Worm (Caenorhabditis elegans) whole organism, L4/young adult: ENCODE measurements around the gene clec-5.

ENCODE experiments used
- W03F9.2 ChIP-seq: fragments of 150-350 bp; optimal IDR thresholded peaks from 2 replicates; lab custom pipeline; 2014; ENCODE audit warnings: missing biosample characterization, missing genetic modification characterization
- dao-5 ChIP-seq: sonication (generic microtip); optimal IDR thresholded peaks from 2 replicates; lab custom pipeline; 2016; ENCODE audit warnings: missing genotype, missing genetic modification characterization, moderate library complexity, missing compliant biosample characterization
- him-1 ChIP-seq: sonication (generic microtip); optimal IDR thresholded peaks from 2 replicates; lab custom pipeline; 2016; ENCODE audit warnings: missing genotype, missing genetic modification reagents, missing genetic modification characterization, missing compliant biosample characterization

clec-5 gene

DNA sequence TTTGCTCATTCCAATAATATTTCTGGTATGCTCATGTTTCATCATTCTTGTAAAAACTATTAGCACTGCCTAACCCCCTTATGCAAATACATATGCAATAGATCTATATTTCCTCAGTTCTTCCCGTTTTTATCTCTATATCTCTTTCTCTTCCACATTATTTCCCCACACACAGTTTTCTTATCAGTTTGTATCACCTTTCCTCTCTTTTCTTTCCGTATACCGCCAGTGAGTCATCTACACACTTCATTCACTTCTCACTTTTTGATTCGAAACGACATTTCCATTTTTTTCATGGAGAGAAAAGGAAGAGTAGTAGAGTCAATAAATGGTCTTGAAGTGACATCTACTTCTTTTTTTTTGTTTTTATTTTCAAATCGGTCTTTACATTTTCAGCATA, 23.0 kb upstream of the clec-5 start:
- no peak for TF ChIP-seq W03F9.2 (tag; lab: Kevin White, UChicago)
- TF ChIP-seq dao-5 (tag; lab: Kevin White, UChicago), result no peak
- no peak for TF ChIP-seq him-1 (tag; lab: Kevin White, UChicago)

DNA sequence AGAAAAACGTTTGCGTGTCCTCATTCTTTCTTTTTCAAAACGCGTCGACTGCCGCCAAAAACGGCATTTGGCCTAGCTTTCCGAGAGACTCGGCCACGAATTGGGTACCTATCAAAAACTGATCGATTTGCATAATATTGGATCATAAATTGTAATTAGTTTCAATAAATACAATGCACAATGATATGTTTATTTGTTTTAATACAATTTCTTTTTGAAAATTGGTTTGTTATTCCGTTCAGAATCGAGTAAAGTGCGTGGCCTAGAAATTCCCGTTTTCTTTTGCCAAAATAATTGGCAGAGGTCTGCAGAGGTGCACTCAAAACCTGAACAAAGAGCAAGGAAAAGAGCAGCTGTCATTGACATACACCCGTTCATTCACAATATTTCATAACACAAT, 22.0 kb upstream of the clec-5 start, which contains the start of gene F26F4.8:
Gene F26F4.8 (minus strand): TSS at position 69 of the 400 bp plus-strand sequence.
- TF ChIP-seq him-1 (tag; lab: Kevin White, UChicago) (no peak), W03F9.2 (tag; lab: Kevin White, UChicago) (no peak), dao-5 (tag; lab: Kevin White, UChicago) (no peak)

DNA sequence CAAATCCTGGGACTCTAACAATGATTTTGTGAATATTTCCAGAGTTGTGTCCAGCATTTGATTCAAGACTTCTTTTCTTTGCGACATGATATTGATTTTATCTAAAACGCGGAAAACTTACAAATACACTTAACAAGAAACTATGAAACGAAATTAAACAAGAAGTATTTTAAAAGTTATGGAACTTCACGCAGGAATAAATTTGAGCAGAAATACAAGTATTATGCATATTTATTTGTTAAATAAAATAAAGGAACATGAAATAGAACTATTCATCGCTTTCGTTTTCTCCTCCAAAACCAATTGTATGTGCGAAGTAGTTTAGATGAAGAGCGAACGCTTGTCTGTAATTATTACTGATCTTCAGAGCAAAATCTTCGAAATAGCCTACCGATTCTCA, 20.4 kb upstream of the clec-5 start, which contains the start of gene kbp-2:
Gene kbp-2 (minus strand): TSS at position 101 of the 400 bp plus-strand sequence.
- TF ChIP-seq him-1 (tag; lab: Kevin White, UChicago) (no peak), W03F9.2 (tag; lab: Kevin White, UChicago) (no peak), dao-5 (tag; lab: Kevin White, UChicago) (no peak)

DNA sequence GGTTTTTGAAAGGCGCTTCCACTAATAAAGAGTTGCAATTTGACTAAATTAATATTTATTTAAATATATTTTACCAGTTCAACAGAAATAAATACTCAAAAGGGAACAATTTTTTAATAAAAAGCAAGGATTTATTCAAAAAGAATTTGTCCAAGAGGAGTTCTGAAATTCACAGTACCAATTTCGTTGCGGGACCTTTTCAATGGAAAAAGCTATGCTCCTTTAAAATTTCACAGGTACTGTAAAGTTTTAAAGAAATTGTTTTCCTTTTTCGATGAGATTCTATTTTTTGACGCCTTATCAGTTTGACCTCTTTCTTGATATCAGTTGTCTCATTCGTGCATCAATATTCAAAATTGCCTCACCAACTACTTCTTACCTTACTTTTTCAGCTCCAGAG, 16.9 kb upstream of the clec-5 start, which contains the start of gene tag-340:
Gene tag-340 (plus strand): TSS at position 249 of the 400 bp plus-strand sequence.
- no peak for TF ChIP-seq him-1 (tag; lab: Kevin White, UChicago)
- TF ChIP-seq dao-5 (tag; lab: Kevin White, UChicago), result no peak
- no peak for TF ChIP-seq W03F9.2 (tag; lab: Kevin White, UChicago)

DNA sequence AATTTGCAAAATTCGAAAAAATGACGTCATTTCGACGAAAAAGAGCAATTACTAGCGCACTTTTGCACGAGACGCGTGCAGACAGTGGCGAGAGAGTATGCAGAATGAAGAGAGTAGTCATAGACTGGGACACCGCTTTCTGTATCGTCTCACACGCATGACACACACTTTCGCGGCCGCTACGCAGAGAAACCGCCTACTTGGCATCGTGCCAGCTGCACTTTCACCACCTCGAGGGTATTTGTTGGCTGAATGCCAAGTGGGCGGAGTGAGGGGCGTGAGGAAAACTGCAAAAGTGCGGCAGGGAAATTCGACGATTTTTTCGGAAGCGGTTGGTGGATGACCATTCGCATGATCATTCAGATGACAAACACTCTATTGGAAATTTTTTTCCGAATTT, 16.3 kb upstream of the clec-5 start:
- TF ChIP-seq W03F9.2 (tag; lab: Kevin White, UChicago) (peak; percentile 95), him-1 (tag; lab: Kevin White, UChicago) (peak; percentile 98), dao-5 (tag; lab: Kevin White, UChicago) (no peak)

DNA sequence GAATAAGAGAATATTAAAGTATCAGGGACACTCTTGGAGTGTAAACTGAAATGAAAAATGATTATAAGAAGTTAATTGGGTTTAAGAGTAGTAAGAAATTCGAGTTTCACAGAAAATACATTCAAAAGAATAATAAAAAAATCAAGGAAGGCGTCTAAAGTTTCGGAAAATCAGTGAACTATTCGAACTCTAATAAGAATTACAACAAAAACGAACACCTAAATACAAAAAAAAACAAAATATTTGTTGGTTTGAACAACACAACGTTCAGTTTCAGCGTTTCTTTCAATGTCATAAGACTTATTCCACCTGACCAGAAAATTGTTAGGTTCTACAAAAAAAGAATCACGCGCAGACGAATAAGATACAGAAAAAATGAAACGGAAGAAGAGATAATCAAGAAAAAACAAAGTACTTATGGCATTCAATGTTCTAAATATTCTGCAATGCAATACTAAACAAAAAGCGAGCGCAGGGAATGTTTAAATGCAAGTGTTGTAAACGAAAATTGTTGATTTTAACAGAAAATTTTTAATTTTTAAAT, 15.7 kb upstream of the clec-5 start, which contains the start of gene nhl-2:
Gene nhl-2 (minus strand): TSS at position 51 of the 544 bp plus-strand sequence.
- no peak for TF ChIP-seq him-1 (tag; lab: Kevin White, UChicago)
- TF ChIP-seq W03F9.2 (tag; lab: Kevin White, UChicago), result no peak
- no peak for TF ChIP-seq dao-5 (tag; lab: Kevin White, UChicago)

DNA sequence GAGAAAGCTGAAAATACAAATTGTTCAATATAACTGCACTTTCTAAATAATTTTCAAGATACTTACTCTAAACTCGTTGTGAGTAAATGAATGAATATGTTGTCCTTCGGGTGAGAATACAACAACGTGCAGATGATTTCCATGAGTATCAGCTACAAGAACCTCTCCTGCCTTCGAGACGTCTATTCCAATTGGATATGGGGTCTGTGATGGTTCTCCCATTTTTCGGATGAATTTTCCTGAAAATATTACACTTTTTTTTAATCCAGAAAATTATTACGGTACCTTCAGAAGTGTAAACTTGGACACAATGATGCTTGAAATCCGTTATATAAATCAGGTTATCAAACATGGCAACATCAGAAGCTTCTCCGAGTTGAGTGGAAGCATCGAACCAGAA, 11.9 kb upstream of the clec-5 start:
- TF ChIP-seq W03F9.2 (tag; lab: Kevin White, UChicago) (no peak), him-1 (tag; lab: Kevin White, UChicago) (no peak), dao-5 (tag; lab: Kevin White, UChicago) (no peak)

DNA sequence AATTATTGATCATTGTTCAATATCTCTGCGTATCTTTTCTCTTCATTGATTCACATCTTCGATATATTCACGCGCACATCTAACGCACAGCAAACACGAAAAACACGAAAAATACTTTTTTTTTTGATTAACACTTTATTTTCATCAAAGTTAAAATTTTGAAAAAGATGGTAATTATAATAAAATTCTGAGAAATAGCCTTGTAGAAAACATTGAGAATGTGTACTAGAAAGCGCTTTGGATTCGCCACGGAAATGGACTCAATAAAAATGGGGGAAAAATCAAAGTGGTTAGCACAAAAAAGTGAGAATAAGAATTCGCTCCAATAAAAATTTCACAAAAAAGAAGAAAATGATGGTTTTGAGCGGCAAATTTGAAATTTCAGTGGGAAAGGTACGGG, 10.1 kb upstream of the clec-5 start, which contains the start of gene F26F4.6:
Gene F26F4.6 (minus strand): TSS at position 101 of the 400 bp plus-strand sequence.
- TF ChIP-seq W03F9.2 (tag; lab: Kevin White, UChicago) (no peak), dao-5 (tag; lab: Kevin White, UChicago) (no peak), him-1 (tag; lab: Kevin White, UChicago) (no peak)

DNA sequence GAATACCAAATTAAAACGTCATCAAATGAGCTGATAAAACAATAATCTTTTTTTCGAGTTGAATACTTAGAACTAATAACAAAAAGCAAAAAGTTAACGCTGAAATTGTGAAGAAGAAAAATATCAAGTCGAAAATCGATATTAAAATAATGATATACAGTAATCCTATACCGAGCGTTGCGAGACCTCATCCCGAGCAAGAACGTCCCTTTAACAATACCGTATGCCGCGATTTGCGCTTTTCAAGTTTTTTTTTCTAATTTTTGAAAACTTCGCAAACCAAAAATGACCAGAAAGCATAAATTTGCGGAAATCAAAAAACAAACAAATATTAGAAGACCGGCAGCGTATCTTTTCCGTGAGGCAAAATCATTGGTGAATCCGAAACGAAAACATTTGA, 7.6 kb upstream of the clec-5 start, which contains the start of gene F26F4.5:
Gene F26F4.5 (minus strand): TSS at position 256 of the 400 bp plus-strand sequence.
- TF ChIP-seq W03F9.2 (tag; lab: Kevin White, UChicago), result no peak
- TF ChIP-seq him-1 (tag; lab: Kevin White, UChicago), result no peak
- TF ChIP-seq dao-5 (tag; lab: Kevin White, UChicago), result no peak

DNA sequence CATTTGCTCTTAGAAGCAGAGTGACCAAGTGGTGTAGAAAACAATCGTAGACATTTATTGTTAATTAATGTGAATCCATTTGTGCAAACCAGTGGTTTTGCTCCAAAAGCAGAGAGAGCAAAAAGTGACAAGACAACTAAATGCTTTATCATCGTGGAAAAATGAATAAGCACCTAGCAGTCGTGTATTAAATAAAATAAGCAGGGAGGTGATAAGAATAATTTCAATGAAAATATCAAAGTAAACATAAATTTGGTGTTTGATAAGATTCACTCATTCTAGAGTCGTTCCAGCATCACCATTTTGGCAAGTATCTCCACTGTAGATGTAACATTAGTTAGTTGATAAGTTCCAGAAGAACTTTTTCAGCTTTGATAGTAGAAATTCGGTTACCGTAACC, 3.9 kb upstream of the clec-5 start, which contains the start of gene clec-6:
Gene clec-6 (minus strand): TSS at position 154 of the 400 bp plus-strand sequence.
- TF ChIP-seq him-1 (tag; lab: Kevin White, UChicago) (no peak), dao-5 (tag; lab: Kevin White, UChicago) (no peak), W03F9.2 (tag; lab: Kevin White, UChicago) (no peak)

DNA sequence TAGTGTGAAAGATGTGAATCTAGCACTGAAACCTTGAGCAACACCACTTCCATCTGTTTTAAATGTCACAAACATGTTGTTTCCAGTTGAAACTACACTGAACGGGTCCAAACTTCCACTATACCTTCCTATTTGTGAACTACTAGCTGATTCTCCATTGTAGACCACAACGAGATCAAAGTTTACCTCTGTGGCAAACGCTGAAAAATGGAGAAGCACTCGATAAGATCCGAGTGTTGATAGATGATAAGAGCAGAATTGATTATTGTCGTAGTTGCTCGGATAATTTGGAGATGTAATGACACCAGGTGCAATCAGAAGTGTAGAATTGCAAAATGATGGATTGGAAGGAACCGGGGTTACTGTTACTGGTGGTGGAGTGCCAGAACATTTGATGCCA, 1.5 kb downstream of the clec-5 start:
- TF ChIP-seq him-1 (tag; lab: Kevin White, UChicago) (no peak), W03F9.2 (tag; lab: Kevin White, UChicago) (no peak), dao-5 (tag; lab: Kevin White, UChicago) (no peak)

DNA sequence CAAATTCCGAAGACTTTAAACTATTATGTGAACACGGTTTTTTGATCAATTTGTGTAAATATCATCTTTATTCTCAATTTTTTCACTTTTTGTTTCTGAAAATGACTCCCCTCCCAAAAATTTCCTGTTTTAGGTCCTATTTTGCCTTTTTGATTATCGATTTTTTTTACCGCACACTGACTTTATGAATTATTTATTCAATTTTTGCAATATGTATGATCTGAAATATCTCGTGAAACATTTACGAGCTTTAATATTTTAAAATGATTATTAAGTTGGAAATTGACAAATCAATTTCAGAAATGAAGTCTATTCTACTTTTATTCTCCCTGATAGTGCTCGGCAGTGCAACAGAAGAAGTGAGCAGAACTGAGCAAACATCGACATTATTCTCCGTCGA, 4.0 kb downstream of the clec-5 start, which contains the start of gene C35D10.1:
Gene C35D10.1 (plus strand): TSS at position 301 of the 400 bp plus-strand sequence.
- TF ChIP-seq him-1 (tag; lab: Kevin White, UChicago), result no peak
- TF ChIP-seq dao-5 (tag; lab: Kevin White, UChicago), result no peak
- no peak for TF ChIP-seq W03F9.2 (tag; lab: Kevin White, UChicago)

DNA sequence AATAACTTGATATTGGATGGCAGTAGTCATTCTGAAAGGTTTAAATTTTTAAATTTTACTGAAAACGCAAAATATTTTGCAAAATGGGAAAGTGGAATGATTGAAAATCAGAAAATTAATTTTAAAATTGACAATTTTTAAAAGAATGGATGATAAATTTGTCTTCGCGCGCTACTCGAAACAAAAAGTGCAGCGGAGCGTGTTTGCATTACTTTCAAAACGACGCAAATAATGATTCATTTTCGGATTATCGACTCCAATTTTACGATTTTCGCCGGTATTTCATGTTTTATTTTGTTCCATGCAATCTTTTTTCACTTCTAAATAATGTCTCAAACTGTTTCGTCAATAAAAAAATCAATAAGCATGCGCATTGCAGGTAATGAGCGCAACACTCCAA, 5.1 kb downstream of the clec-5 start, which contains the start of the genes tost-1 and arx-6:
Gene tost-1 (minus strand): TSS at position 31 of the 400 bp plus-strand sequence.
Gene arx-6 (plus strand): TSS at position 378 of the 400 bp plus-strand sequence.
- TF ChIP-seq him-1 (tag; lab: Kevin White, UChicago) (no peak), W03F9.2 (tag; lab: Kevin White, UChicago) (no peak), dao-5 (tag; lab: Kevin White, UChicago) (no peak)
